Worm (Caenorhabditis elegans) whole organism, L3 larva: Measurements from ENCODE around the gene T26C11.4.

Experiments
- egl-5 ChIP-seq: fragments of 150-350 bp; optimal IDR thresholded peaks from 2 replicates; lab custom pipeline; 2017; ENCODE audit warnings: missing biosample characterization, missing genetic modification reagents, missing genetic modification characterization, inconsistent platforms
- elt-1 ChIP-seq: fragments of 150-350 bp; optimal IDR thresholded peaks from 2 replicates; lab custom pipeline; 2014; ENCODE audit warnings: missing biosample characterization, missing genetic modification characterization
- elt-3 ChIP-seq, 3 experiments: fragments of 150-350 bp in 1 of 3; sonication (generic microtip) in 2 of 3; optimal IDR thresholded peaks; 2 replicates in 2 of 3; 4 replicates in 1 of 3; lab custom pipeline; 2014 to 2017; ENCODE audit warnings: missing biosample characterization in 3 of 3, missing genetic modification characterization in 3 of 3
- fkh-10 ChIP-seq: sonication (generic microtip); optimal IDR thresholded peaks from 2 replicates; lab custom pipeline; 2017; ENCODE audit warnings: missing biosample characterization, missing genetic modification reagents, missing genetic modification characterization
- fkh-2 ChIP-seq: fragments of 150-350 bp; optimal IDR thresholded peaks from 2 replicates; lab custom pipeline; 2014; ENCODE audit warnings: missing biosample characterization, missing genetic modification reagents, missing genetic modification characterization
- lin-39 ChIP-seq: fragments of 150-350 bp; optimal IDR thresholded peaks from 2 replicates; lab custom pipeline; 2018; ENCODE audit warnings: missing biosample characterization, missing genetic modification reagents, missing genetic modification characterization
- nhr-11 ChIP-seq: fragments of 150-350 bp; optimal IDR thresholded peaks from 2 replicates; lab custom pipeline; 2014; ENCODE audit warnings: missing biosample characterization, missing genetic modification characterization
- nhr-76 ChIP-seq: fragments of 150-350 bp; sonication (generic microtip); optimal IDR thresholded peaks from 5 replicates; lab custom pipeline; 2014; ENCODE audit warnings: missing biosample characterization, missing genetic modification characterization
- nhr-77 ChIP-seq: fragments of 150-350 bp; optimal IDR thresholded peaks from 2 replicates; lab custom pipeline; 2014; ENCODE audit warnings: missing biosample characterization, missing genetic modification characterization
- snpc-4 ChIP-seq: fragments of 150-350 bp; optimal IDR thresholded peaks from 2 replicates; lab custom pipeline; 2014; ENCODE audit warnings: missing biosample characterization, missing genetic modification characterization

DNA sequence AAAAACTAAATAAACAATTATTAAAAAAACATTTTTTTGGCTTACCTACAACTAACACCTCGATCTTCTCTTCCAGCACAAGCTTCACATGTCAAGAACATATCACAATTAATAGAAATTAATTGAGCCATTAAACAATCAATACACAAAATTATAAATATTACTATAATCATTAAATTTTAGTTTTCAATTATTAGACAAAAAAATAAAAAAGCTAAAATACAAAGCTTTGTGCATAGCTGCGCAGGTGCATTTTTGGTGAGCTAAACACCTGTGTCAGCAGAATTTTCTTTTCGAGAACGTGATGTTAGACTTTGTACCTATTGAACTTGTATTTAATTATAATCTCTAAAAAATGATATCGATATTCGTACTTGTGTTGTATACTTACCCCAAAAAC, 15.4 kb downstream of the T26C11.4 start, which contains the start of gene C14E2.6:
- no peak for TF ChIP-seq nhr-77 (tag; lab: Kevin White, UChicago)
- TF ChIP-seq fkh-10 (GFP tag; lab: Kevin White, UChicago) = no peak
- no peak for TF ChIP-seq lin-39 (tag; lab: Kevin White, UChicago)
- TF ChIP-seq nhr-11 (tag; lab: Kevin White, UChicago) = no peak
- TF ChIP-seq egl-5 (tag; lab: Kevin White, UChicago) = no peak
- TF ChIP-seq snpc-4 (tag; lab: Kevin White, UChicago) = no peak
- no peak for TF ChIP-seq elt-1
- TF ChIP-seq nhr-76 (tag; lab: Kevin White, UChicago) = no peak
- TF ChIP-seq elt-3 (tag; optimal IDR thresholded peaks at IDR 0.05; lab: Kevin White, UChicago) = no peak
- TF ChIP-seq fkh-2 (tag; lab: Kevin White, UChicago) = no peak
